Worm (Caenorhabditis elegans) whole organism, L2 larva: ENCODE results near the gene T11G6.2.
A peak's percentile ranks its signal among the peaks of the same experiment; 100 is the strongest.

Experiments used
- lin-39 ChIP-seq: fragments of 150-350 bp; optimal IDR thresholded peaks from 2 replicates; lab custom pipeline; 2014; ENCODE audit warnings: missing biosample characterization, missing genetic modification reagents, missing genetic modification characterization
- zag-1 ChIP-seq: fragments of 150-350 bp; optimal IDR thresholded peaks from 2 replicates; lab custom pipeline; 2014; ENCODE audit warnings: missing biosample characterization, missing genetic modification characterization

DNA sequence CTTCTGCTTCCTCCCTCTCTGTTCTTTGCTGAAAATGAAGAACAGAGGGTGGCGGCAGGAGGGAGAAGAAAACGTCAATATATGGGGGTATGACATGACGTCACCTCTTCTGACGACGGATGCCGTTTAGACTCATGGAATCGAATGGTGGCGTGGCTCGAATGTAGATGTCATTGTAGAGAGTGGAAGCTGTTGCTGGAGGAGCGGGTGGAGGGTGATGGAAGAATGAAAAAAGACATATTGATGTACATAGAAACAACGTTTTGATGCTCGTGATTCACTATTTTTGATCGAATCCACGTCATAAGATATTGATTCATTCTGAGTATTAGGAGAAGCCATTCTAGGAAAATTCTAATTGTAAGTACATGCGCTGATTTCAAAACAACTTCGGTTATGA lies 39.2 kb downstream of the T11G6.2 start:
- peak; percentile 24 for TF ChIP-seq zag-1
- TF ChIP-seq lin-39 (tag; lab: Kevin White, UChicago), result no peak
